Fruit fly (Drosophila melanogaster) whole organism, embryonic: ENCODE data around the gene CG32544.
A peak's percentile ranks its signal among the peaks of the same experiment; 100 is the strongest.

Experiments
- Adf1 ChIP-seq: fragments of 200-800 bp; sonication (Bioruptor generic); IDR thresholded peaks from 2 replicates; pipeline ENCODE4 v1.3.6; 2022; ENCODE audit warnings: missing biosample characterization, missing genetic modification characterization
- Atf-2 ChIP-seq: fragments of 200-800 bp; sonication (Bioruptor generic); optimal IDR thresholded peaks from 2 replicates; lab custom pipeline; 2016; ENCODE audit warnings: missing biosample characterization, missing genetic modification characterization
- C15 ChIP-seq: fragments of 200-800 bp; sonication (Bioruptor generic); IDR thresholded peaks from 3 replicates; pipeline ENCODE4 v1.3.6; 2022; ENCODE audit warnings: missing biosample characterization, missing genetic modification characterization
- CG11085 ChIP-seq: fragments of 200-800 bp; sonication (Bioruptor generic); IDR thresholded peaks from 2 replicates; pipeline ENCODE4 v1.3.6; 2022; ENCODE audit warnings: missing biosample characterization, missing genetic modification characterization
- CG11398 ChIP-seq: fragments of 200-800 bp; sonication (Bioruptor generic); optimal IDR thresholded peaks from 2 replicates; lab custom pipeline; 2016; ENCODE audit warnings: missing biosample characterization, missing genetic modification characterization
- CG11504 ChIP-seq: fragments of 200-800 bp; sonication (Bioruptor generic); optimal IDR thresholded peaks from 3 replicates; lab custom pipeline; 2019; ENCODE audit warnings: missing biosample characterization, mild to moderate bottlenecking, missing genetic modification characterization, moderate library complexity
- CG12071 ChIP-seq: fragments of 200-800 bp; sonication (Bioruptor generic); optimal IDR thresholded peaks from 3 replicates; lab custom pipeline; 2018; ENCODE audit warnings: missing biosample characterization, mild to moderate bottlenecking, missing genetic modification characterization
- CG13424 ChIP-seq: fragments of 200-800 bp; sonication (Bioruptor generic); optimal IDR thresholded peaks from 2 replicates; lab custom pipeline; 2019; ENCODE audit warnings: missing biosample characterization, mild to moderate bottlenecking, missing genetic modification characterization, moderate library complexity
- CG14014 ChIP-seq: fragments of 200-800 bp; sonication (Bioruptor generic); IDR thresholded peaks from 2 replicates; pipeline ENCODE4 v1.3.6; 2022; ENCODE audit warnings: missing biosample characterization, missing genetic modification characterization
- CG14050 ChIP-seq: fragments of 200-800 bp; sonication (Bioruptor generic); IDR thresholded peaks from 3 replicates; pipeline ENCODE4 v1.3.6; 2022; ENCODE audit warnings: missing biosample characterization, missing genetic modification characterization
- CG1832 ChIP-seq: fragments of 200-800 bp; sonication (Bioruptor generic); optimal IDR thresholded peaks from 2 replicates; lab custom pipeline; 2017; ENCODE audit warnings: missing biosample characterization, mild to moderate bottlenecking, missing genetic modification characterization, inconsistent platforms
- CG3163 ChIP-seq: fragments of 200-800 bp; sonication (Bioruptor generic); optimal IDR thresholded peaks from 3 replicates; lab custom pipeline; 2016; ENCODE audit warnings: missing biosample characterization, missing genetic modification characterization
- CG3726 ChIP-seq: fragments of 200-800 bp; sonication (Bioruptor generic); IDR thresholded peaks from 3 replicates; pipeline ENCODE4, ENCODE4 v1.3.6; 2022; ENCODE audit warnings: missing biosample characterization, missing genetic modification characterization
- CG3838 ChIP-seq: fragments of 200-800 bp; sonication (Bioruptor generic); optimal IDR thresholded peaks from 3 replicates; lab custom pipeline; 2016; ENCODE audit warnings: missing biosample characterization, missing genetic modification characterization
- CG4282 ChIP-seq: fragments of 200-800 bp; sonication (Bioruptor generic); optimal IDR thresholded peaks from 2 replicates; lab custom pipeline; 2016; ENCODE audit warnings: missing biosample characterization, missing genetic modification characterization
- CG43689 ChIP-seq: fragments of 200-800 bp; sonication (Bioruptor generic); IDR thresholded peaks from 2 replicates; pipeline ENCODE4 v1.3.6; 2022; ENCODE audit warnings: missing biosample characterization, missing genetic modification characterization
- CG4404 ChIP-seq: fragments of 200-800 bp; sonication (Bioruptor generic); IDR thresholded peaks from 2 replicates; pipeline ENCODE4 v1.3.6; 2022; ENCODE audit warnings: missing biosample characterization, missing genetic modification characterization
- CG6272 ChIP-seq: fragments of 200-800 bp; sonication (Bioruptor generic); IDR thresholded peaks from 2 replicates; pipeline ENCODE4 v1.3.6; 2022; ENCODE audit warnings: missing biosample characterization, missing genetic modification characterization
- CG7839 ChIP-seq: fragments of 200-800 bp; sonication (Bioruptor generic); optimal IDR thresholded peaks from 3 replicates; lab custom pipeline; 2018; ENCODE audit warnings: missing biosample characterization, mild to moderate bottlenecking, missing genetic modification characterization, moderate library complexity
- CG7963 ChIP-seq: fragments of 200-800 bp; sonication (Bioruptor generic); IDR thresholded peaks from 3 replicates; pipeline ENCODE4 v1.3.6; 2022; ENCODE audit warnings: missing biosample characterization, missing genetic modification characterization; ENCODE audit not compliant: partially characterized antibody
- CG8765 ChIP-seq: fragments of 200-800 bp; sonication (Bioruptor generic); IDR thresholded peaks from 2 replicates; pipeline ENCODE4 v1.3.6; 2022; ENCODE audit warnings: missing biosample characterization, missing genetic modification characterization
- CHES-1-like ChIP-seq: fragments of 200-800 bp; sonication (Bioruptor generic); optimal IDR thresholded peaks from 2 replicates; lab custom pipeline; 2016; ENCODE audit warnings: missing biosample characterization, missing genetic modification characterization
- Dip3 ChIP-seq: fragments of 200-800 bp; sonication (Bioruptor generic); optimal IDR thresholded peaks from 3 replicates; lab custom pipeline; 2016; ENCODE audit warnings: missing biosample characterization, missing genetic modification characterization
- Ets65A ChIP-seq: fragments of 200-800 bp; sonication (Bioruptor generic); peaks from one replicate; lab custom pipeline; 2016; ENCODE audit warnings: missing biosample characterization, missing genetic modification characterization
- Fer1 ChIP-seq: fragments of 200-800 bp; sonication (Bioruptor generic); optimal IDR thresholded peaks from 2 replicates; lab custom pipeline; 2017; ENCODE audit warnings: missing biosample characterization, mild to moderate bottlenecking, missing genetic modification characterization
- Hmx ChIP-seq: fragments of 200-800 bp; sonication (Bioruptor generic); optimal IDR thresholded peaks from 2 replicates; lab custom pipeline; 2016; ENCODE audit warnings: missing biosample characterization, missing genetic modification characterization
- Hr78 ChIP-seq, 2 experiments: fragments of 200-800 bp in 1 of 2; fragments of >200 bp in 1 of 2; sonication (Bioruptor generic) in 1 of 2; optimal IDR thresholded peaks; 2 replicates each; lab custom pipeline; 2017 to 2019; ENCODE audit warnings: missing biosample characterization in 2 of 2, missing genetic modification characterization in 2 of 2, mild to moderate bottlenecking in 1 of 2, moderate library complexity in 1 of 2
- MESR4 ChIP-seq: fragments of 200-800 bp; sonication (Bioruptor generic); optimal IDR thresholded peaks from 2 replicates; lab custom pipeline; 2018; ENCODE audit warnings: missing biosample characterization, mild to moderate bottlenecking, missing genetic modification characterization, moderate library complexity
- PHDP ChIP-seq: fragments of 200-800 bp; sonication (Bioruptor generic); optimal IDR thresholded peaks from 3 replicates; lab custom pipeline; 2018; ENCODE audit warnings: missing biosample characterization, mild to moderate bottlenecking, missing genetic modification characterization, moderate library complexity
- Ptx1 ChIP-seq: fragments of 200-800 bp; sonication (Bioruptor generic); IDR thresholded peaks from 2 replicates; pipeline ENCODE4 v1.3.6; 2022; ENCODE audit warnings: missing biosample characterization, missing genetic modification characterization
- Tbp ChIP-seq: fragments of >200 bp; optimal IDR thresholded peaks from 2 replicates; lab custom pipeline; 2018; ENCODE audit warnings: missing biosample characterization, missing genetic modification characterization
- bsh ChIP-seq, 2 experiments: fragments of 200-800 bp; sonication (Bioruptor generic); optimal IDR thresholded peaks; 2 replicates each; lab custom pipeline; 2017 to 2018; ENCODE audit warnings: mild to moderate bottlenecking in 2 of 2, missing biosample characterization in 2 of 2, missing genetic modification characterization in 2 of 2, moderate library complexity in 1 of 2
- ewg ChIP-seq: fragments of 200-800 bp; sonication (Bioruptor generic); optimal IDR thresholded peaks from 3 replicates; lab custom pipeline; 2017; ENCODE audit warnings: mild to moderate bottlenecking, missing biosample characterization, missing genetic modification reagents, missing genetic modification characterization
- fd96Cb ChIP-seq: fragments of 200-800 bp; sonication (Bioruptor generic); optimal IDR thresholded peaks from 2 replicates; lab custom pipeline; 2018; ENCODE audit warnings: missing biosample characterization, mild to moderate bottlenecking, missing genetic modification characterization, moderate library complexity
- gcm ChIP-seq: fragments of 200-800 bp; sonication (Bioruptor generic); optimal IDR thresholded peaks from 2 replicates; lab custom pipeline; 2019; ENCODE audit warnings: missing biosample characterization, mild to moderate bottlenecking, missing genetic modification characterization, moderate library complexity
- gcm2 ChIP-seq: fragments of 200-800 bp; sonication (Bioruptor generic); optimal IDR thresholded peaks from 2 replicates; lab custom pipeline; 2016; ENCODE audit warnings: missing biosample characterization, missing genetic modification characterization
- h ChIP-seq: fragments of >200 bp; optimal IDR thresholded peaks from 2 replicates; lab custom pipeline; 2017
- ham ChIP-seq: fragments of 200-800 bp; sonication (Bioruptor generic); IDR thresholded peaks from 2 replicates; pipeline ENCODE4 v1.3.6; 2022; ENCODE audit warnings: missing biosample characterization, missing genetic modification characterization
- her ChIP-seq: fragments of 200-800 bp; sonication (Bioruptor generic); optimal IDR thresholded peaks from 2 replicates; lab custom pipeline; 2016; ENCODE audit warnings: missing biosample characterization, missing genetic modification characterization
- hth ChIP-seq: fragments of >200 bp; optimal IDR thresholded peaks from 2 replicates; lab custom pipeline; 2017; ENCODE audit warnings: inconsistent platforms
- lmd ChIP-seq: fragments of 200-800 bp; sonication (Bioruptor generic); IDR thresholded peaks from 2 replicates; pipeline ENCODE4 v1.3.6; 2022; ENCODE audit warnings: missing biosample characterization, missing genetic modification characterization
- odd ChIP-seq: fragments of 200-800 bp; sonication (Bioruptor generic); optimal IDR thresholded peaks from 2 replicates; lab custom pipeline; 2017; ENCODE audit warnings: missing biosample characterization, mild to moderate bottlenecking, missing genetic modification characterization
- rib ChIP-seq: fragments of 200-800 bp; sonication (Bioruptor generic); IDR thresholded peaks from 2 replicates; pipeline ENCODE4 v1.3.6; 2022; ENCODE audit warnings: missing biosample characterization, missing genetic modification characterization
- row ChIP-seq: fragments of 200-800 bp; sonication (Bioruptor generic); IDR thresholded peaks from 3 replicates; pipeline ENCODE4 v1.3.6; 2022; ENCODE audit warnings: missing biosample characterization, missing genetic modification characterization
- run ChIP-seq: fragments of 200-800 bp; sonication (Bioruptor generic); optimal IDR thresholded peaks from 3 replicates; lab custom pipeline; 2018; ENCODE audit warnings: missing biosample characterization, mild to moderate bottlenecking, missing genetic modification characterization
- scrt ChIP-seq: fragments of 200-800 bp; sonication (Bioruptor generic); optimal IDR thresholded peaks from 2 replicates; lab custom pipeline; 2018; ENCODE audit warnings: missing biosample characterization, mild to moderate bottlenecking, missing genetic modification characterization, moderate library complexity
- stwl ChIP-seq: fragments of 200-800 bp; sonication (Bioruptor generic); optimal IDR thresholded peaks from 3 replicates; lab custom pipeline; 2018; ENCODE audit warnings: missing biosample characterization, mild to moderate bottlenecking, missing genetic modification characterization, moderate library complexity
- unc-4 ChIP-seq: fragments of 200-800 bp; sonication (Bioruptor generic); IDR thresholded peaks from 2 replicates; pipeline ENCODE4 v1.3.6; 2022; ENCODE audit warnings: missing biosample characterization, missing genetic modification characterization; ENCODE audit not compliant: partially characterized antibody
- wdn ChIP-seq: fragments of 200-800 bp; sonication (Bioruptor generic); IDR thresholded peaks from 2 replicates; pipeline ENCODE4 v1.3.6; 2022; ENCODE audit warnings: missing biosample characterization, missing genetic modification characterization
- zf30C ChIP-seq: fragments of 200-800 bp; sonication (Bioruptor generic); optimal IDR thresholded peaks from 3 replicates; lab custom pipeline; 2018; ENCODE audit warnings: missing biosample characterization, mild to moderate bottlenecking, missing genetic modification characterization

The CG32544 gene

DNA sequence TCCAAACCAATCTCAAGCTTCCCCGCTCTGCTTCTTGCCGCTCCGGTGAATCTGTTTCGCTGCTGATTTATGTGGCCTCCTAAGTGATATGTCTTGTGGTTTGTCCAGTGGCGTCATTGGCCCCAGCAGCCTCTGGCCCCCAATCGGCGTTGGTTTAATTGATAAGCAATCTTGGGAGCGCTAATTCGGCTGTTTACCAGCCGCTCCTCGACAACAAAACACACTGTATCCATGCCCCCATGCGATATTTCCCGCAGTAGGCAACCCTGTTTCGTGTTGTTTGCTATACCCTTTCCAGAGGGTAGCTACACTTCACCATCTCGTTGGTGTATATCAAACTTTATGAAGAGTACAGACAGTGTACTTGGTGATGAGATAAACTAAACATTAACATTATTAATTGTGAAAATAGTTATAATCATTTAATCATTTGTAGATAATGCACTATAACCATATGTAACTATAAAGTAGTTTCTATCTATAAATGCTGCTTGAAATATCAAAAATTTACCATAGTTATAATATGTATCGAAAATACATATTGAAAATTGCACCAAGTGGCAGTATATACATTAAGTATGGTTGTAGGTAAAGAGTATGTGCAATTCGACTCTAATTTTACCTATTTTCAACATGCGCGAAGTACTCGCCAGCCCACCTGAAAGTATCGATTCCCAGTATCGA is 11.6 kb upstream of the CG32544 start, which contains the start of gene shop (continued):
- TF ChIP-seq CG1832 (GFP tag; lab: Kevin White, UChicago): no peak
- TF ChIP-seq h (lab: Kevin White, UChicago): no peak
- TF ChIP-seq CG12071 (GFP tag; lab: Kevin White, UChicago): peak; percentile 58
- TF ChIP-seq CG14050: peak; percentile 60; the same call in 2 of the 3 replicates
- no peak for TF ChIP-seq MESR4 (GFP tag; lab: Kevin White, UChicago)
- TF ChIP-seq ewg (GFP tag; lab: Kevin White, UChicago): peak; percentile 75
- TF ChIP-seq her: no peak
- TF ChIP-seq CHES-1-like (GFP tag; lab: Kevin White, UChicago): peak; percentile 52
- TF ChIP-seq CG7839: peak; percentile 91
- peak; percentile 84 for TF ChIP-seq lmd (GFP tag; lab: Robert Waterston, UW)
- peak in 1 of 2 experiments; percentile 63 for TF ChIP-seq Hr78 (GFP tag; optimal IDR thresholded peaks at IDR 0.05; lab: Kevin White, UChicago)
- no peak for TF ChIP-seq CG4282 (GFP tag; lab: Kevin White, UChicago)
- peak; percentile 97 for TF ChIP-seq Ets65A (GFP tag; lab: Kevin White, UChicago)
- TF ChIP-seq C15: no peak
- TF ChIP-seq CG43689 (GFP tag; lab: Robert Waterston, UW): 0 out of 2 replicates have a peak, but pooled peaks have one; percentile 36
- peak; percentile 74 for TF ChIP-seq gcm (GFP tag; lab: Kevin White, UChicago)
- peak; percentile 91 for TF ChIP-seq CG13424 (tag; lab: Kevin White, UChicago)
- TF ChIP-seq odd (GFP tag; lab: Kevin White, UChicago): peak; percentile 71
- TF ChIP-seq CG7963 (GFP tag; lab: Robert Waterston, UW): no peak; the same call in 2 of the 3 replicates
- peak; percentile 57 for TF ChIP-seq Hmx (GFP tag; lab: Kevin White, UChicago)
- TF ChIP-seq CG3726 (GFP tag; lab: Robert Waterston, UW): no peak
- TF ChIP-seq row: peak; percentile 93
- peak; percentile 80 for TF ChIP-seq Ptx1 (GFP tag; lab: Robert Waterston, UW)
- TF ChIP-seq CG11085 (GFP tag; lab: Robert Waterston, UW): no peak
- peak; percentile 85 for TF ChIP-seq PHDP (tag; lab: Kevin White, UChicago)
- no peak for TF ChIP-seq Tbp (GFP tag; lab: Kevin White, UChicago)
- TF ChIP-seq Adf1 (GFP tag; lab: Robert Waterston, UW): no peak
- peak; percentile 65 for TF ChIP-seq CG4404
- peak; percentile 66 for TF ChIP-seq run (tag; lab: Kevin White, UChicago)
- no peak for TF ChIP-seq zf30C
- 0 out of 2 replicates have a peak, but pooled peaks have one; percentile 42 for TF ChIP-seq CG6272 (GFP tag; lab: Robert Waterston, UW)
- TF ChIP-seq CG14014 (GFP tag; lab: Robert Waterston, UW): peak; percentile 73; the same call in 1 of the 2 replicates
- TF ChIP-seq CG3838: peak; percentile 63
- TF ChIP-seq Dip3 (GFP tag; lab: Kevin White, UChicago): peak; percentile 73
- TF ChIP-seq wdn (GFP tag; lab: Robert Waterston, UW): peak; percentile 52; the same call in 1 of the 2 replicates
- TF ChIP-seq Atf-2: peak; percentile 61
- TF ChIP-seq CG11504: peak; percentile 90
- peak; percentile 65 for TF ChIP-seq scrt (GFP tag; lab: Kevin White, UChicago)
- peak; percentile 26 for TF ChIP-seq CG3163 (GFP tag; lab: Kevin White, UChicago)
- no peak for TF ChIP-seq CG8765 (GFP tag; lab: Robert Waterston, UW)
- TF ChIP-seq stwl: no peak
- peak; percentile 84 for TF ChIP-seq Fer1 (GFP tag; lab: Kevin White, UChicago)
- peak; percentile 31; the same call in 1 of the 2 replicates for TF ChIP-seq unc-4 (GFP tag; lab: Robert Waterston, UW)
- TF ChIP-seq fd96Cb (tag; lab: Kevin White, UChicago): peak; percentile 86
- peak; percentile 13 for TF ChIP-seq CG11398 (GFP tag; lab: Kevin White, UChicago)
- TF ChIP-seq hth (lab: Kevin White, UChicago): no peak
- peak; percentile 78 to 81 for TF ChIP-seq bsh (GFP tag; optimal IDR thresholded peaks at IDR 0.05; lab: Kevin White, UChicago)
- TF ChIP-seq ham (GFP tag; lab: Robert Waterston, UW): no peak
- no peak for TF ChIP-seq gcm2 (GFP tag; lab: Kevin White, UChicago)
- no peak for TF ChIP-seq rib (GFP tag; lab: Robert Waterston, UW)
